Fruit fly (Drosophila melanogaster) S2 (cell line): Measurements from ENCODE around the gene mag.

Experiments
- CG8478 ChIP-seq: fragments of >200 bp; optimal IDR thresholded peaks from 2 replicates; lab custom pipeline; 2018
- CTCF ChIP-seq, 2 experiments: fragments of >200 bp; optimal IDR thresholded peaks; 2 replicates each; lab custom pipeline; 2018

mag gene

DNA sequence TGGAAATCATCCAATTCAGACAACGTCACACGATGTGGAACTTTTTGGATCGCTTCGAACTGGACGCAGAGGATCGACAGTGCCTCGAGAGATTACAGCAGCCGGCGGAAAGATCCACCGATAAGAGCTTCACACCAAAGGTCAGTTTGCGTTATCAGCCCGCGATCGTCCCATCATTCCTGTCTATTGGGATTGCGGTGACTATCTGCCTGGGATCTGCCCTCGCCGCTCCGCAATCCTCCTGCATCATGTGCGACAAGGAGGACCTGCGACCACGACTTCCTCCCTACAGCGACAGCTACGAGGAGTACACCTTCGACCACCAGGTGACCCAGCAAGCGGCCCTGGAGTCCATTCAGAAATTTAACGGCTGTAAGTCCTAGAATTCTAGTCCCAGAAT is 14.5 kb upstream of the mag start:
- TF ChIP-seq CG8478 (lab: Kevin White, UChicago) (no peak), CTCF (optimal IDR thresholded peaks at IDR 0.05; lab: Kevin White, UChicago) (no peak)

DNA sequence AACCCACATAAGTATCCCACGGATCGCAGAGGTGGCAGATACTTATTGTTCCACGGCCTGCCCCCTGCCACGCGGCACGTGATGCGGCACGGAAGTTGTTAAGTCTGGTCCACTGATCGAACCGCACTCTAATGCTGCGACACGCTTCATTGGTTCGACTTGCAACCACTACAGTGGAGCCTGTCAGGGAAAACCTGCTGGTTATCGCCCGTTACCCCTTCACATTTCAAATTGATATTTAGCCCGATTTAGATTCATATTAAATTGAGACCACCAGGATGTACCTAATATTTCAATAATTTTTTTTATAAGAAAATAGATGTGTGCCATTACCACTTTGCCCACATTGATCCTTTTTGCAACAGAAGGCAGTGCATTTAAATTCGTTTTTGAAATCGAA is 13.1 kb upstream of the mag start:
- TF ChIP-seq CTCF (optimal IDR thresholded peaks at IDR 0.05; lab: Kevin White, UChicago) (no peak), CG8478 (lab: Kevin White, UChicago) (no peak)

DNA sequence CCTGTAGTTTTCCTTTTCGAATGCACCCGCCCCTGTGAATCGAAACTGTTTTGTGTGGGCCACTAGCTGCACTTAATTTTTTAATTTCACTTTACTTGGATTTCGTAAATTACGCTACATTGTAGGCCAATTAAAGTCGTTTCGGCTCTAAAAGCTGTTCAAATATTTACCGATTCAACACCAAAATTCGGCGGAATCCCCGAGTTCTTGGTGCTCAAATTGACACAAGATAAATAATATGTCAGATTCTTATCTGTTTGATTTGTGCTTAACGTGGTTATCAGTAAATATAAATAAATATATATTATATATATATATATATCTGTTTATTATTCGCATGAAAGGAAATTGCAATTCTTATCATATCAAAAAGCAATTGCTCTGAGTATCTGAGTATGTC is 12.5 kb upstream of the mag start:
- TF ChIP-seq CG8478 (lab: Kevin White, UChicago) = no peak
- TF ChIP-seq CTCF (optimal IDR thresholded peaks at IDR 0.05; lab: Kevin White, UChicago) = no peak

DNA sequence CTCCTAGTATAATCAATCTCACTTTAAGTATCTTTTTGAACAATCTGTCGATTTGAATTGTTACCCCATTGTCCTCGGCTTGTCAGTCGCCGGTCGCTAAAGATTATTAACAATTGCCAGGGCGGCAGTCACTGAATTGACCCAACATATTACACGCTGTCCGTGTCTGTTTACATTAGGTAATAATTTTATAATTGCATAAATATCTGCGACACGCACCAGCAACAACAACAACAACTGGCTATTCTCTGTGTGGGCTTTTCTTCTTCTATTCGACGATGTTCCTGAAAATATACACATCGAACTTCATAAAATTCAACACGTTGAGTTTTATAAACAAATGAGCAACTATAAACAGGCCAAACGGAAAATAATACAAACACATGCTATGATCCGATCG is 11.7 kb upstream of the mag start:
- TF ChIP-seq CTCF (optimal IDR thresholded peaks at IDR 0.05; lab: Kevin White, UChicago) = no peak
- no peak for TF ChIP-seq CG8478 (lab: Kevin White, UChicago)

DNA sequence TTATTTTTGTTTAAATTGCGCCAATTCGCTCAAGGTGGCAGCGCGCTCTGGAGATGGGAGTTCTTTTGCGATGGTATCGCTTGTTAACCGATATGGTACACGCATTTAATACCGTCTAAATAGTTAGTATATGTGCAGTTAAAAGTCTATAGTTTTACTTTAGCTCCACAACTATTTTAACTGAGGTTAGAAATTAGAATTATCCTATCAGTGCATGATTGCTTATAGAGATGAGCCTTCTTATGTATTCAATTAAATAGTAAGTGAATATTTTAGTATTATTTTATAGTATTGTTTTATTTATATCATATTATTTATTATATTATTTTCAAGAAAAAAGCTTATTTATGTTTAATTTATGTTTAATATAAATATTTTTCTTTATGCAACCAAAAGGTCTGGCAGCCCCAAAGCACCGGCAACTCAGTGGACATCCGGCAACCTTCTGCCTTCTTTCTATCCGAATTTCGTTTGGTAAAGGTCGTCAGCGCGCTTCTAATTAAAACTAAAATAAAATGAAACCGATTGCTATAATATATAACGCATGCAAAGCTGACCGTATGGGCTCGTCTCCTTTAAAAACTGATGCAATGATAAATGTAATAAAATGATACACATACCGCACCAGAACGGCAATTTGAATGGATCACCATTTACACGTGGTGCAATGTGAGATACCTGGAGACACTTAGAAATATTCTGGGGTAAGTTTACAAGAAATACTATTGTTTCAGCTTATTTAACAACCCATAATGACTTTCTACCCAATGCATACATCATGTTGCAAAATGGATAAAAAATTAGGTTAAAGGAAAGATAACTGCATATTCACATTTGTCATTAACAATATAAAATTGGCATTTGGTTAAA is 7.4 kb upstream of the mag start, which contains the start of gene CG5199:
Gene CG5199, minus strand, starts transcription at position 52 of the 870 bp plus-strand sequence.
- TF ChIP-seq CTCF (optimal IDR thresholded peaks at IDR 0.05; lab: Kevin White, UChicago) (no peak), CG8478 (lab: Kevin White, UChicago) (no peak)

DNA sequence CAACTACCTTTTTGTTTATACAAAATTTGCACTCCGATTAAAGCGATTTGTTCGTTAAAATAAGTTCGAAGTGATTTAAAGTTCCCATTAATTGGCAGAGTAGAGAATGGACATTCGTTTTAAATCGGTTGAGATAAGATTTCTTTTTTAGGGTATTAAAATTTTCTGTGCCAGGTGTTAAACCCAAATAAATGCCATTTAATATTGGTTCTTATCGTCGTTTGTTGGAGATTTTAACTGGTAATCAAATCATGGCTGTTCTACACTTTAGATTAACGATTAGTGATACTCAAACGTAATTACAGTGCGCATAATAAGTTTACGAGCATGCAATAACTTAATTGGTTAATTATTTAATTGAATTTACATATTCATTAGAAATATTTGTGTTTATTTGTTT is 1.9 kb downstream of the mag start:
- TF ChIP-seq CTCF (optimal IDR thresholded peaks at IDR 0.05; lab: Kevin White, UChicago) = no peak
- no peak for TF ChIP-seq CG8478 (lab: Kevin White, UChicago)

DNA sequence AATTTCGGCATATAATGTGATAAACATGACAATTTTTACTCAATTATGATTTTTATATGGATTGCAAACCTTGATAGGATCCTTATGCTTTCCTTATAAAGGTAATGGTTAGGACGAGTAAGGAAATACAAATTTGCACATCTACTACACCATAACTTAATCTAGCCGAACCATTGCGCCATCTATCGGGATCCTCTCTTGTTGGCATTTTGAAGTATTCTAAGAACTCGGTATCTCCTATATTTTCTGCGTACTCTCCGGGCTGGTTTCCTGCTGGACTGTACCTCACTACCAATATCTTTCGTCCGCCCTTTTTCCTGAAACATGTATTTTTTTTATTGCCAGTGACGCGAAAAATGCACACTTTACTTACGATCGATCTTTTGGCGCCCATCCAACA is 4.2 kb downstream of the mag start, which contains the start of gene atk:
Gene atk, minus strand, starts transcription at position 186 of the 400 bp plus-strand sequence.
- TF ChIP-seq CTCF (optimal IDR thresholded peaks at IDR 0.05; lab: Kevin White, UChicago) (peak; percentile 59 to 60), CG8478 (lab: Kevin White, UChicago) (no peak)

DNA sequence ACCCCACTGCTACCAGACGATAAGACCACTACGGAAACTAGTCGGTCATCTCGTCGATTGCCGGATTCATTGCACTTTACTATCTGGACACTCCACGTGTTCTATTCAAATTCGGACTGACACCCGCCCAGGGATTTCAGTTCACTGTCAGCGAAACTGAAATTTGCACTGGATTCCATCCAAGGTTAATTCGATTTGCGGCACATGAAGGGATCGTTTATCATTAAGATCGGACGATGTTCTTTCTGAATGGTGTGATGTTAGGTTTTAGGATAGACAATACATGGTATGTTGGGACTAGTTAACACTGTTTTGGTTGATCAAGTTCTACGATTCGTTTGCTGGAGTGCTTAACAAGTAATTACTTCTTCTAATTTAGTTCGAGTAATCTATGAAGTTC is 5.5 kb downstream of the mag start, which contains the start of gene CG42764:
Gene CG42764, minus strand, starts transcription at position 101 of the 400 bp plus-strand sequence.
- TF ChIP-seq CTCF (optimal IDR thresholded peaks at IDR 0.05; lab: Kevin White, UChicago) (no peak), CG8478 (lab: Kevin White, UChicago) (no peak)

DNA sequence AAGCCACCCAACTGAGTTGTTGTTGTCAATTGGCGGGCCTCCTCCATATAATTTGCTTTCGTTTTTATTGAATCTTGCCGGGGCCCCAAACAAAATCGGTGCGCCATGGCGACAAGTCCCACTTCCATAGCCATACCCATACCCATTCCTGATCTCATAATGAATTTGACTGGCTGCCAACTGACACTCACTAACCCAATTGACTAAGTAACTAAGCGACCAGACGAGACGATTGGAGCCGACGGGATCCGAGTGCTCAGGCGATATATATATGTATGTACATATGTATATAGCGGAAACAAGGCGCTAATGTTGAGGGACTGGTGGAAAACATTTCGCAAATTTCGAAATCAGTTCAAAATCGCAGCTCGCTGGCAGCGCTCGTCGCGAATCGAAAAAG is 6.1 kb downstream of the mag start, which contains the start of gene Tdh:
Gene Tdh, plus strand, starts transcription at position 346 of the 400 bp plus-strand sequence.
- TF ChIP-seq CG8478 (lab: Kevin White, UChicago) (no peak), CTCF (optimal IDR thresholded peaks at IDR 0.05; lab: Kevin White, UChicago) (no peak)

DNA sequence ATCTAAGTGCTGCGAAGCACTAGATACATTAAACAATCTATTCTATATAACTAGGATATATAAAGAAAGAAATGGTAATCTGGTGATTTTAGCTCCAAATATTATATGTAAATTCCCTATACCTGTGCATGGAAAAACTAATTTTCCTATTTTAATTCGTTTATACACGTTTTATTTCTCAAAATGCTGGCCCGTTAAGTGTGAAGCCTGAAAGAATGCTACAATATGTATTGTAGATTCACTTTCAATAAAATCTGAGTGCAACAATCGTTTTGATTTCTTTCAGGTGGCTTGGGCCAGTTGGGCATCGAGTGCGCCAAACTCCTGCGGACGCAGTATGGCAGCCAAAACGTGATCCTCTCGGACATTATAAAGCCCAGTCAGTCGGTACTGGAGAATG is 7.0 kb downstream of the mag start:
- TF ChIP-seq CTCF (optimal IDR thresholded peaks at IDR 0.05; lab: Kevin White, UChicago) (no peak), CG8478 (lab: Kevin White, UChicago) (no peak)

DNA sequence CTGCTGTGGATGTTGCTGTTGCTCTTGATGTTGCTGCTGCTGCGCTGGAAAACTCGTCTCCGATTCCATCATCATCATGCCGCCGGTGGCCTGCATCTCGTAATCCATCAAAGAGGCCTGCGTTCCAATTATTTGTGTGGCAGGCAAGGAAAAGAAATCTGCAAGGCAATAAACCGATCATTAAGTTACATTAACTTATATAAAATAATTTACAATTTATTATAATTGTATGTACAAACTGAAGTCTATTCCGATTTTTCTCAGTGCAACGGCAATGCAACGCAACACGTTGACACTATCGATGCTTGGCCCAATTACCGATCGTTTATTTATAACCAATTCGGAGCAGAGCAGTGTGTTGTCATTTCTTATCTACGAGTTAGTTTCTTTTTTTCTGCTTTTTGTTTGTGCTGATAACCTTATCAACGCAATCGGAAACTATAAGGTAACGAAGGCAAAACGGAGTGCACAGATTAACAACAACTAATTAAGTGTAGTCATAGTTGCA is 10.6 kb downstream of the mag start:
- no peak for TF ChIP-seq CG8478 (lab: Kevin White, UChicago)

DNA sequence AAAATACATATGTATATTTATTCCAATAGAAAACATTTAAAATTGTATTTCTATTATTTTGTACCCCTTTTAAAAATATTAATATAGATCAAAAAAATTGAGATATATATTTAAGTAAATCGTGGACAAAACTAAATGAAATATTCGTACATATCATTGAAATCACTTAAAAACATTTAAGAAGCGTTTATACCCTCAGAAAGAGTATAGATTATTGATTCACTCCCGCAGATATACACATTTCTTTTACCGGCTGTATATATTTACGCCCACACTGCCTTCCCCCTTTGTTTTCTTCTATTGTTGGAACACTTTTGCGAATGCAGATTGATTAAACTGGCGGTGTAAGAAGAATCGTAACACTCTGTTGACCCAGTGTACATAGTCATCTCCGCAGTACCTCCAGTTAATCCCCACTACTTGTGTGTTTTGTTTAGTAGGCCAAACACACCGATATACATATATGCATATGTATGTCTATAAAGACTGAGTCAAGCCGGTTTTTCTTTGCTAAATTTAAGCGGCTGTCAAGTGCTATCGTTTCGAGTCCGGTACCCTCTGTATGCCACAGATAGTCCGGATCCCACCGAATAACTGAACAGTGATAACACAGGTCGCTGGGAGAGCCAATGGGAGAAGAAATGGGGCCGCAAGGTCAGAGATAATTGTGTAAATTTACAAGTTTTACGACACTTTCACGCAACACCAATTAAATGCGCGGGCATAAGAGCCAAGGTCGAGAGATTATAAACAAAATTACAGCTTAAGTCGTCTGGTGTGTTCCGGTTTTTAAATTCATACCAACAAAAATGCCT is 11.2 kb downstream of the mag start:
- TF ChIP-seq CG8478 (lab: Kevin White, UChicago) = no peak
- TF ChIP-seq CTCF (optimal IDR thresholded peaks at IDR 0.05; lab: Kevin White, UChicago) = no peak

DNA sequence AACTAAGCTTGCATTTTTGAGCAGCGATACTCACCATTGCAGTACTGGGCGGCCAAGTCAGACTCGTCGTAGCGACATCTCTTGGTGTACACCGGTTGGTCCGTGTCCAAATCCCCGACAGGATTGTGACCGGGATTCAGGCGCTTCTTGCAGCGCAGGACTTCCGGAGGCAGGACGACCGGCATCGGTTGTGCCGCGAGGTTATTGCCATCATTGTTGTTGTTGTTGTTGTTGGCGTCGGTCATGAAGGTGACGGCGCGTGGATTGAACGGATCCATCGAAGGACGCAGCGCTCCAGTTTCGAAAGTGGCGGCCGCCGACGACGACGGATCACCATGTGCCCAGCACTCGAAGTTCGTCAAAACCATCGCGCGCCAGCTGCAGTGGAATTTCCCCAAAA is 12.1 kb downstream of the mag start:
- no peak for TF ChIP-seq CG8478 (lab: Kevin White, UChicago)
- no peak for TF ChIP-seq CTCF (optimal IDR thresholded peaks at IDR 0.05; lab: Kevin White, UChicago)

DNA sequence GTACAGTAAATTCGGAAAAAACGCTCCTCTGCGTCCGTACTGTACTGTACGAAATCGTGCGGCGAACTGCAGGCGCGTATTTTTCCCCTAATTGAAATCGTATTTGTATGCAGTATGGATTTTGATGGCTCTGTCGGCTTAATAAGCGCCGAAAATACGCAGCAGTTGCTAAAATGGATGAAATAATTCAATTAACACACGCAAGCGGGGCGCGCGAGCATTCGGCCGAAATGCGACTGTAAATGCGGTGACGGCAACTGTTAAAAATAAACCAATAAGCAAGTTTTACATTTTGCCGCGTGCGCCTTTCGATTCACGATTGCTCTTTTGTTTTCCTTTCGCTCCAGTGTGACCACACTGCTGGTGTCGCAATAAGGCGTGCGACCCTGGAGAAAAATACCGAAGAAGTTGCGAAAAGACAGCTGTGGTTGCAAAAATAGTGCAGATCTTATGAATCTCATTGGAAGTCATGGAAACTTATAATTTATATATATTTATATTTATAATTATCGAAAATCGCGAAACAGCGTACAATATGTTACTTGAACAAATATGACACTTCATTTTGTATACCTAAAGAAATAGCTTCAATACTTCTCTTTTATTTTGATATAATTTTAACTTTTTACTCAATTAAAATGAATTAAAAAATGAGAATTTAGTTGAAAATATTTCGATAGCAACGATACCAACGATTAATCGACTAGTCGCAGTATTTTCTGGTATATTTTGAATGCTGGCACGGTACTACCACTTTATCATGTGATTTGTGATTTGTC is 12.7 kb downstream of the mag start, which contains the start of the genes CG32428 and CG5969:
Gene CG32428, minus strand, starts transcription at position 703 of the 779 bp plus-strand sequence.
Gene CG5969, plus strand, starts transcription at position 763 of the 779 bp plus-strand sequence.
- no peak for TF ChIP-seq CG8478 (lab: Kevin White, UChicago)
- TF ChIP-seq CTCF (optimal IDR thresholded peaks at IDR 0.05; lab: Kevin White, UChicago) = no peak
